Worm (Caenorhabditis elegans) whole organism, L1 larva: ENCODE measurements around the gene tsp-1.

Experiments
- F16B12.6 ChIP-seq: fragments of 150-350 bp; optimal IDR thresholded peaks from 2 replicates; lab custom pipeline; 2014; ENCODE audit warnings: missing biosample characterization, missing genetic modification characterization
- alr-1 ChIP-seq: fragments of 200-800 bp; sonication (Bioruptor generic); optimal IDR thresholded peaks from 2 replicates; lab custom pipeline; 2018; ENCODE audit warnings: borderline replicate concordance, mild to moderate bottlenecking, missing genetic modification characterization, missing compliant biosample characterization
- ama-1 ChIP-seq: fragments of 150-350 bp; optimal IDR thresholded peaks from 2 replicates; lab custom pipeline; 2014
- ceh-90 ChIP-seq: sonication (generic microtip); optimal IDR thresholded peaks from 2 replicates; lab custom pipeline; 2016; ENCODE audit warnings: missing genetic modification characterization, missing compliant biosample characterization
- dpl-1 ChIP-seq, 3 experiments: fragments of 150-350 bp in 2 of 3; sonication (generic microtip) in 1 of 3; optimal IDR thresholded peaks; 2 replicates each; lab custom pipeline; 2014 to 2017; ENCODE audit warnings: missing biosample characterization in 3 of 3, missing genetic modification characterization in 3 of 3, missing genetic modification reagents in 3 of 3
- dsc-1 ChIP-seq: sonication (generic microtip); optimal IDR thresholded peaks from 2 replicates; lab custom pipeline; 2016; ENCODE audit warnings: mild to moderate bottlenecking, missing genetic modification characterization, missing compliant biosample characterization
- efl-1 ChIP-seq, 4 experiments: fragments of 150-350 bp; optimal IDR thresholded peaks in 3 of 4; peaks in 1 of 4; 1 replicate in 1 of 4; 2 replicates in 3 of 4; lab custom pipeline; 2014; ENCODE audit warnings: missing biosample characterization in 2 of 4, missing genetic modification characterization in 2 of 4, missing genetic modification reagents in 2 of 4
- egl-13 ChIP-seq: sonication (generic microtip); optimal IDR thresholded peaks from 2 replicates; lab custom pipeline; 2016; ENCODE audit warnings: missing genotype, missing genetic modification reagents, missing genetic modification characterization, missing compliant biosample characterization
- elt-2 ChIP-seq: sonication (generic microtip); optimal IDR thresholded peaks from 2 replicates; lab custom pipeline; 2016; ENCODE audit warnings: missing genetic modification characterization, mild to moderate bottlenecking, inconsistent platforms, missing compliant biosample characterization, missing genetic modification reagents
- fkh-10 ChIP-seq: sonication (generic microtip); optimal IDR thresholded peaks from 2 replicates; lab custom pipeline; 2017; ENCODE audit warnings: missing biosample characterization, missing genetic modification reagents, missing genetic modification characterization
- fos-1 ChIP-seq: fragments of 150-350 bp; optimal IDR thresholded peaks from 2 replicates; lab custom pipeline; 2014; ENCODE audit warnings: missing biosample characterization, missing genetic modification characterization
- hpl-2 ChIP-seq: fragments of 150-350 bp; optimal IDR thresholded peaks from 2 replicates; lab custom pipeline; 2014; ENCODE audit warnings: missing biosample characterization, missing genetic modification reagents, missing genetic modification characterization
- lin-13 ChIP-seq: fragments of 150-350 bp; optimal IDR thresholded peaks from 2 replicates; lab custom pipeline; 2014; ENCODE audit warnings: missing biosample characterization, missing genetic modification reagents, missing genetic modification characterization
- lin-14 ChIP-seq: fragments of 200-800 bp; sonication (Bioruptor generic); optimal IDR thresholded peaks from 2 replicates; lab custom pipeline; 2018; ENCODE audit warnings: mild to moderate bottlenecking, missing genetic modification characterization, moderate library complexity, missing compliant biosample characterization
- lin-15B ChIP-seq: fragments of 150-350 bp; sonication (generic microtip); optimal IDR thresholded peaks from 3 replicates; lab custom pipeline; 2014; ENCODE audit warnings: missing biosample characterization, missing genetic modification characterization
- lin-35 ChIP-seq, 2 experiments: fragments of 150-350 bp; optimal IDR thresholded peaks; 2 replicates each; lab custom pipeline; 2014; ENCODE audit warnings: missing biosample characterization in 2 of 2, missing genetic modification characterization in 2 of 2, missing genetic modification reagents in 2 of 2
- lsy-2 ChIP-seq, 2 experiments: fragments of 150-350 bp; optimal IDR thresholded peaks; 2 replicates each; lab custom pipeline; 2014; ENCODE audit warnings: missing biosample characterization in 2 of 2, missing genetic modification characterization in 2 of 2
- mab-9 ChIP-seq: fragments of 200-800 bp; sonication (Bioruptor generic); IDR thresholded peaks from 2 replicates; pipeline ENCODE4 v1.3.6; 2022; ENCODE audit warnings: missing genetic modification reagents, missing genetic modification characterization, missing compliant biosample characterization
- nhr-19 ChIP-seq: fragments of 200-800 bp; sonication (Bioruptor generic); conservative IDR thresholded peaks from 2 replicates; pipeline ENCODE4 v1.3.6; 2022; ENCODE audit warnings: missing genetic modification characterization, missing compliant biosample characterization
- nhr-20 ChIP-seq: sonication (generic microtip); optimal IDR thresholded peaks from 2 replicates; lab custom pipeline; 2016; ENCODE audit warnings: mild to moderate bottlenecking, missing genetic modification characterization, missing compliant biosample characterization
- nhr-47 ChIP-seq: sonication (generic microtip); optimal IDR thresholded peaks from 2 replicates; lab custom pipeline; 2016; ENCODE audit warnings: mild to moderate bottlenecking, missing genetic modification characterization, moderate library complexity, missing compliant biosample characterization
- nhr-77 ChIP-seq: fragments of 150-350 bp; optimal IDR thresholded peaks from 2 replicates; lab custom pipeline; 2014; ENCODE audit warnings: missing biosample characterization, missing genetic modification characterization
- nhr-85 ChIP-seq: sonication (generic microtip); peaks from one replicate; lab custom pipeline; 2016; ENCODE audit warnings: missing genetic modification characterization, inconsistent platforms, missing compliant biosample characterization
- nhr-90 ChIP-seq: sonication (generic microtip); optimal IDR thresholded peaks from 2 replicates; lab custom pipeline; 2016; ENCODE audit warnings: mild to moderate bottlenecking, missing genetic modification characterization, missing compliant biosample characterization; ENCODE audit not compliant: poor library complexity
- snu-23 ChIP-seq: sonication (generic microtip); optimal IDR thresholded peaks from 2 replicates; lab custom pipeline; 2016; ENCODE audit warnings: missing genetic modification characterization, missing compliant biosample characterization
- tbx-2 ChIP-seq: sonication (generic microtip); optimal IDR thresholded peaks from 2 replicates; lab custom pipeline; 2016; ENCODE audit warnings: missing genetic modification characterization, missing compliant biosample characterization
- unc-86 ChIP-seq: sonication (generic microtip); optimal IDR thresholded peaks from 2 replicates; lab custom pipeline; 2016; ENCODE audit warnings: missing genetic modification characterization, missing compliant biosample characterization
- zip-4 ChIP-seq: fragments of 200-800 bp; sonication (Bioruptor generic); optimal IDR thresholded peaks from 2 replicates; lab custom pipeline; 2018; ENCODE audit warnings: mild to moderate bottlenecking, missing genetic modification characterization, moderate library complexity, missing compliant biosample characterization
- ztf-11 ChIP-seq, 2 experiments: sonication (generic microtip); optimal IDR thresholded peaks; 2 replicates each; lab custom pipeline; 2016 to 2017; ENCODE audit warnings: missing genetic modification characterization in 2 of 2, missing biosample characterization in 1 of 2, missing compliant biosample characterization in 1 of 2

The tsp-1 gene

DNA sequence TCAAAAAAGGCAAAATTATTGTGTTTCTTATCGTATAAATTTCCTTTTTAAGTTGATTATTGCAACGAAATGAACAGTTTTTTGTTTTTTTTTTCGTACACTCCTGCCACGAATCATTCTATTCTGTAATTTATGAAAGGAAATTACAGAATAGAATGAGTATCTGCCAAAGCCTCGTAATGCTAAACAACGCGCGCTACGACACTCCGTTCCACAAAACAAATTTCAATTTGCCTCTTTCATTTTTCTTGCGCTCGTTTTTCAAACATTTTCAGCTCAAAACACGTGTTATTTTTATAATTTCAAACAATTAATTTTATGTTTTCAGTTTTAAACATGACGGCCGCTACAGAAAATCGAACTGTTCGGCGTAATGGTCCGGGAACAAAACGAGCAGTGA is 14.5 kb downstream of the tsp-1 start, which contains the start of gene mob-4:
Gene mob-4, plus strand, starts transcription at position 329 of the 400 bp plus-strand sequence.
- no peak for TF ChIP-seq nhr-77 (tag; lab: Kevin White, UChicago)
- no peak for TF ChIP-seq F16B12.6
- TF ChIP-seq lsy-2 (tag; optimal IDR thresholded peaks at IDR 0.05; lab: Kevin White, UChicago), result peak in 1 of 2 experiments; percentile 26
- TF ChIP-seq elt-2 (tag; lab: Kevin White, UChicago), result no peak
- TF ChIP-seq dpl-1 (GFP tag; optimal IDR thresholded peaks at IDR 0.05; lab: Kevin White, UChicago), result peak in 1 of 3 experiments; percentile 33
- no peak for TF ChIP-seq lin-35 (GFP tag; optimal IDR thresholded peaks at IDR 0.05; lab: Kevin White, UChicago)
- TF ChIP-seq hpl-2 (GFP tag; lab: Kevin White, UChicago), result no peak
- TF ChIP-seq efl-1 (optimal IDR thresholded peaks at IDR 0.05; lab: Kevin White, UChicago), result peak in 1 of 2 experiments; percentile 17
- TF ChIP-seq efl-1 (GFP tag; optimal IDR thresholded peaks at IDR 0.05 in 1 of 2; lab: Kevin White, UChicago), result peak; percentile 25 to 62
- no peak for TF ChIP-seq ceh-90 (tag; lab: Kevin White, UChicago)
- no peak for TF ChIP-seq ama-1 (lab: Kevin White, UChicago)
- peak; percentile 6 for TF ChIP-seq snu-23 (GFP tag; lab: Kevin White, UChicago)
- TF ChIP-seq nhr-47 (tag; lab: Kevin White, UChicago), result no peak
- no peak for TF ChIP-seq alr-1 (tag; lab: Kevin White, UChicago)

DNA sequence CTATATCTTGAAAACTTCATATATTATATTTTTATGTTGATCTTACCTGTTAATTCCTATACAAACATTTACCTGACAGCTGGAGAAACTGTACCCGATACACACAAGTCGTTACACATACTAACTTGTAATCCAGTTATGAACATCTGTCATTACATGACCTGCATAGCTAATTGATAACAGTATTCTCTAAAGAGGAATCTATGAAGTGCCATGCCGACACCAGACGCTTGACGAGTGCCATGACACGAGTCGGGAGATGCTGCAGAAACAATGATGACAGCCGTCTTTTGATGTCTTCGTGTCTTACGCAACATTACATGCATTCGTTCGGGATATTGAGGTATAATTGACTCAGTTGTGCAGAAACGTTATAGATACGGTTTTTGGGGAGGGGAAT is 19.1 kb downstream of the tsp-1 start:
- TF ChIP-seq lin-15B (tag; lab: Kevin White, UChicago), result no peak
- no peak for TF ChIP-seq lin-13 (GFP tag; lab: Kevin White, UChicago)
- TF ChIP-seq tbx-2, result peak; percentile 6
- peak in 1 of 2 experiments; percentile 57 for TF ChIP-seq ztf-11 (tag; optimal IDR thresholded peaks at IDR 0.05; lab: Kevin White, UChicago)
- peak; percentile 79 for TF ChIP-seq unc-86 (tag; lab: Kevin White, UChicago)
- TF ChIP-seq lin-14 (GFP tag; lab: Kevin White, UChicago), result no peak
- no peak for TF ChIP-seq nhr-85
- no peak for TF ChIP-seq dsc-1 (tag; lab: Kevin White, UChicago)

DNA sequence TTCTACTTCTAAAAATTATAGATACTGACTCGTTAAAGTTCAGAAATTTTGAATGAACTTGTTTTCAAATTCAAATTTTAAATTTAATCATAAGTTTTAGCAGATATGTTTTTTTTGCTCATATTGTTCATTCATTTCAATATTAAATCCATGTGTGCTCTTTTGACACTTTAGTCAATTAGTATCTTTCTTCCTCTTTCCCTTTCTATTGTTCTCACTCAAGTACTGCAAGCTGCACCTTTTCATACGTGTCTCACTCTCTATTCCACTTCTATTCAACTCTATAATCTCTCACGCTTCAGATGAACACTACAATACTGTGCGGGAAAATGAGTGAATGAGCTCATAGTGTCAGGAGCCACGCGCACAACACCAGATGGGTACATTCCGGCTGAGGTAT is 21.3 kb downstream of the tsp-1 start, which contains the start of gene C30A5.16:
Gene C30A5.16, plus strand, starts transcription at position 301 of the 400 bp plus-strand sequence.
- TF ChIP-seq efl-1 (optimal IDR thresholded peaks at IDR 0.05; lab: Kevin White, UChicago) (no peak), efl-1 (GFP tag; optimal IDR thresholded peaks at IDR 0.05 in 1 of 2; lab: Kevin White, UChicago) (peak in 1 of 2 experiments; percentile 34), dsc-1 (tag; lab: Kevin White, UChicago) (peak; percentile 11), lin-13 (GFP tag; lab: Kevin White, UChicago) (no peak)

DNA sequence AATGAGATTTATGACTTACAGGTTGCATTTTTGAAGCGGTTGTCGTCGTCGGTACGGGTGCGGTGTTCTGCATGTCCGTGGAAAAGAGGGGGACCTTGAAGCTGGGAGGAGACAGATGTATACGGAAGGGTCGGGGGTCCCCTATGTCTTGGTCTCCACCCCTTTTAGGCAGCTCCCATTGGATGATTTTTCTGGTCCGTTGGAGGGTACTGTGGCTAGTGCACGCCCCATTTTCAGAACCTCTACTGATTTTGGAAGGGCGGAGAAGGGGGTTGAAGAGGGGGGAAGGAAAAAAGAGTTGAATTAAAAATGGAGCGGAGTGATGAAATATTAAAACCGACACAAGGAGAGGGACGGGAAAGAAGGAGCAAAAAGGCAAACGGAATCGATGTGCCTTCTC is 23.0 kb downstream of the tsp-1 start, which contains the start of gene unc-86:
Gene unc-86, minus strand, starts transcription at position 113 of the 400 bp plus-strand sequence.
- no peak for TF ChIP-seq efl-1 (optimal IDR thresholded peaks at IDR 0.05; lab: Kevin White, UChicago)
- TF ChIP-seq efl-1 (GFP tag; optimal IDR thresholded peaks at IDR 0.05 in 1 of 2; lab: Kevin White, UChicago), result no peak
- no peak for TF ChIP-seq nhr-90 (tag; lab: Kevin White, UChicago)
- peak in 1 of 2 experiments; percentile 31 for TF ChIP-seq lsy-2 (tag; optimal IDR thresholded peaks at IDR 0.05; lab: Kevin White, UChicago)
- TF ChIP-seq unc-86 (tag; lab: Kevin White, UChicago), result peak; percentile 86
- TF ChIP-seq nhr-20 (tag; lab: Kevin White, UChicago), result no peak
- TF ChIP-seq lin-14 (GFP tag; lab: Kevin White, UChicago), result peak; percentile 4
- TF ChIP-seq F16B12.6, result no peak
- no peak for TF ChIP-seq alr-1 (tag; lab: Kevin White, UChicago)
- no peak for TF ChIP-seq fkh-10 (GFP tag; lab: Kevin White, UChicago)

DNA sequence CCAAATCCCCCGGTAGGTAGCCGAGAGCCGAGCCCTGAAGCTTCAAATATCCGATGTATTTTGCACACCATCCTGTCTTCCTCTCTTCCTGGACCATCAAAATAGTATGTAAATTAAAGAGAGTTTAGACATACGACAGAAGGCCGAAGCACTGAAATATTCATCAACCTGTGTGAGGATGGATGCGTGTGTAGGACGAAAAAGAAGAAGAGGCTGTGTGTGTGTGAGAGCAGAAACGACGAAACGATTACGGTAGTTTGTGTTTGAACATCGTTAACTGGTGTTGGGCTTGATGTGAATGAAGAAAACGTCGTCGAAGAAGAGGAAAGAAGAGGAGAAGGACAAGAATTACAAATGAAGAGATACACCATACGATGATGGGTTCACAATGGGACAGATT is 27.7 kb downstream of the tsp-1 start:
- TF ChIP-seq egl-13 (tag; lab: Kevin White, UChicago), result peak; percentile 36
- TF ChIP-seq nhr-85, result no peak
- no peak for TF ChIP-seq mab-9 (GFP tag; lab: Robert Waterston, UW)
- TF ChIP-seq lin-14 (GFP tag; lab: Kevin White, UChicago), result peak; percentile 41
- TF ChIP-seq nhr-19 (GFP tag; lab: Robert Waterston, UW), result no peak
- peak in 1 of 2 experiments; percentile 61 for TF ChIP-seq lsy-2 (tag; optimal IDR thresholded peaks at IDR 0.05; lab: Kevin White, UChicago)
- TF ChIP-seq F16B12.6, result no peak
- peak; percentile 97 for TF ChIP-seq unc-86 (tag; lab: Kevin White, UChicago)
- no peak for TF ChIP-seq zip-4 (GFP tag; lab: Kevin White, UChicago)
- TF ChIP-seq nhr-77 (tag; lab: Kevin White, UChicago), result no peak
- TF ChIP-seq nhr-90 (tag; lab: Kevin White, UChicago), result no peak
- TF ChIP-seq fos-1, result no peak
